Worm (Caenorhabditis elegans): Measurements from ENCODE around the gene plpp-1.2.

plpp-1.2 gene

DNA sequence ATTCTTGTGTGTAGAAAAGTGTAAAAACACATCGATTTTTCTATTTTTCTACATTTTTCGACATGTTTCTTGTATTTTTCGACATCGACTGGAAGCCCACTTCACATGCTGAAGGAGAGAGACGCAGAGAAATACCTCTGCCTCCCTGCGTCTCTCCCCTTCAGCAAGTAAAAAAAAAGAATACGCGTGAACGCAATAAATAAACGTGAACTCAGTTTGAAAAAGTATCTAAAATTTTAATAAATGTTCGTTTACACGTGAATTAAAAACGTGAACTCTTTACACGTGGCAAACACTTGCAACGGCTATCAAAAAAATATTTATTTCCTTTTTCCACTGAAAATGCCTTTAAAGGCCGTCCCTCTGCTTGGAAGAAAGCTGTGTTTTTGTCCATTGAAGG, 17.6 kb downstream of the plpp-1.2 start, which contains the start of gene R05G9.1:
Gene R05G9.1 (plus strand): TSS at position 343 of the 400 bp plus-strand sequence.
- TF ChIP-seq T22C8.4 (GFP tag; IDR thresholded peaks at IDR 0.05), result no peak
- TF ChIP-seq klf-2 (GFP tag; conservative IDR thresholded peaks at IDR 0.05), result no peak
- TF ChIP-seq ztf-23 (GFP tag; IDR thresholded peaks at IDR 0.05), result no peak
- no peak for TF ChIP-seq ref-1 (GFP tag; conservative IDR thresholded peaks at IDR 0.05)
- TF ChIP-seq flt-1 (GFP tag; IDR thresholded peaks at IDR 0.05), result no peak
- no peak for TF ChIP-seq tab-1 (GFP tag; IDR thresholded peaks at IDR 0.05)
- TF ChIP-seq med-1 (GFP tag; optimal IDR thresholded peaks at IDR 0.05; ENCODE audit: insufficient read depth), result no peak

DNA sequence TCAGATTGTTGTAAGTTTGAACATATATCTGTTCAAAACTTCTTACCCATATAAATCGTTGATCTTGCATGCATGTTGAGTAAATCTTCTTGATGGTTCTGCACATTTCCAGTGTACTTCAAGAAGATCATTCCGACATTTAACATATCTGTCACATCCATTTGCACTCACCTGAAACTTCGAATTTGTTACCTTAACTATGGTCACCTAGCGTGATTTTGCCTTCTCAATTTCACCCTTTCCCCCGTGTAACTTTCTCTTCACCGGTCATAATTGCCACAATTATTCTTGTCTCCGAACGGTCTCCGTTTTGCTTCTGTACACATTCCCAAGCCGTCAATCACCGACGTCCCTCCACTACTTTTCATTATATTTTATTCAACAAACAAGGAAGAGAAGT, 28.1 kb downstream of the plpp-1.2 start:
- TF ChIP-seq cog-1 (tag; optimal IDR thresholded peaks at IDR 0.05), result no peak
- TF ChIP-seq med-1 (GFP tag; optimal IDR thresholded peaks at IDR 0.05; ENCODE audit: insufficient read depth), result no peak
- TF ChIP-seq klf-2 (GFP tag; conservative IDR thresholded peaks at IDR 0.05), result no peak
- no peak for TF ChIP-seq ztf-29 (GFP tag; IDR thresholded peaks at IDR 0.05)
- no peak for TF ChIP-seq ztf-23 (GFP tag; IDR thresholded peaks at IDR 0.05)
- no peak for TF ChIP-seq tab-1 (GFP tag; IDR thresholded peaks at IDR 0.05)
- TF ChIP-seq T22C8.4 (GFP tag; IDR thresholded peaks at IDR 0.05), result no peak
- no peak for TF ChIP-seq ref-1 (GFP tag; conservative IDR thresholded peaks at IDR 0.05)
- TF ChIP-seq flt-1 (GFP tag; IDR thresholded peaks at IDR 0.05), result no peak

DNA sequence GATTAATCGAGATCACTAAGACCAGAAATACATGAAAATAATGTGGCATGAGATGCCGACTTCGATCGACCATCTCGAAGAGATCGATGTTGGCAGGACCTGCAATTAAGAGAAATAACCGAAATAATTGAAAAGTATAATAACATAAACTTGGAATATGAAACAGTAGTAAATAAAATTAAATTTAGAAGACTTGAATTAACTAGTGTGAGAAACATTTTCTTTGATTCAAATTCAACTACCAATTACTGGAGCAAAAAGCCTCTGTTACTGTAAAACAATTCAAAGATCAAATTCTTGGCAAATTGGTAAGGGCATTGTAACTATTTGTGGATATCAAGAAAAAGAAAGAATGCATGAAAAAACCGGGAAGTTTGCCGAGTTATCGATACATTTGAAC, 28.6 kb downstream of the plpp-1.2 start, which contains the start of gene R05G9R.1:
Gene R05G9R.1 (minus strand): TSS at position 101 of the 400 bp plus-strand sequence.
- no peak for TF ChIP-seq ref-1 (GFP tag; conservative IDR thresholded peaks at IDR 0.05)
- TF ChIP-seq T22C8.4 (GFP tag; IDR thresholded peaks at IDR 0.05), result no peak
- no peak for TF ChIP-seq cog-1 (tag; optimal IDR thresholded peaks at IDR 0.05)
- TF ChIP-seq med-1 (GFP tag; optimal IDR thresholded peaks at IDR 0.05; ENCODE audit: insufficient read depth), result no peak

DNA sequence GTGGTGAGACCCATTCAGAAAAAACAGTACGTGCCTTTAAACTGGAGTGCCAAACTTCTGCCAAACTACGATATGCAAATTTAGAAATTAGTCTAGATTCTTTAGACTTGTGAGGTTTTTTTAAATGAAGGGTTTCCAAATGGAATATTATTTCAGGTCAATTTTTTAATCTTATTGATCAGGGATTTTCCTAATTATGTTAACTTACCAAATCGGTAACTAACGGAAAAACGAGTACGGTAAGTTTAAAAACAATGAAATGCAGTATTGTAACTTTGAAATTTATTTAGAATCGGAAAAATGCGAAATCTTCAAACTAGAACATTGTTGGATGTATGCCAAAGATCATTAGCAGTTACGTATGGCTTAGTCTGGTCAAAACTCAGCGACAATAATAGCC, 31.0 kb downstream of the plpp-1.2 start, which contains the start of gene C56E6.7:
Gene C56E6.7 (plus strand): TSS at position 301 of the 400 bp plus-strand sequence.
- TF ChIP-seq flt-1 (GFP tag; IDR thresholded peaks at IDR 0.05), result no peak
- TF ChIP-seq tab-1 (GFP tag; IDR thresholded peaks at IDR 0.05), result no peak
- no peak for TF ChIP-seq ztf-23 (GFP tag; IDR thresholded peaks at IDR 0.05)
- no peak for TF ChIP-seq med-1 (GFP tag; optimal IDR thresholded peaks at IDR 0.05; ENCODE audit: insufficient read depth)
- no peak for TF ChIP-seq cog-1 (tag; optimal IDR thresholded peaks at IDR 0.05)
- TF ChIP-seq T22C8.4 (GFP tag; IDR thresholded peaks at IDR 0.05), result no peak
- no peak for TF ChIP-seq ztf-29 (GFP tag; IDR thresholded peaks at IDR 0.05)
- TF ChIP-seq klf-2 (GFP tag; conservative IDR thresholded peaks at IDR 0.05), result no peak
- TF ChIP-seq ref-1 (GFP tag; conservative IDR thresholded peaks at IDR 0.05), result no peak

DNA sequence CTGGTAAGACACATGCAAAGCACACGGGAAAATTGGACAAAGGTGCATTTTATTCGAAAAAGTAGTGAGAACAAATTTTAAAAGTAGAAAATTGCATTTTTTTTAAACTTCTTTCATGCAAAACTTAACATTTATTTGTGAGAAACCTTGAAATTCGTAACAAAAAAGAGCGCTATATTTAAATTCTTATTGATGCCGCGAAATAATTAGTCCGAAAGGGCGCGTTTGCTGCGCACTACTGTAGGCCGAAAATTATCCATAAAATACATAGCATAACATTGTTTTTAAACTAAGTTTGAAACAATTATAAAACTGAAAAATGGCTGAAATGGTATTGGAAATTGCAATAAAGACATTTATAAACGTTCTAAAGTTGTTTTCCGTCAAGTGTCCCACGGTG, 34.4 kb downstream of the plpp-1.2 start:
- TF ChIP-seq ref-1 (GFP tag; conservative IDR thresholded peaks at IDR 0.05) (no peak), cog-1 (tag; optimal IDR thresholded peaks at IDR 0.05) (no peak), klf-2 (GFP tag; conservative IDR thresholded peaks at IDR 0.05) (no peak), tab-1 (GFP tag; IDR thresholded peaks at IDR 0.05) (no peak), flt-1 (GFP tag; IDR thresholded peaks at IDR 0.05) (no peak), ztf-29 (GFP tag; IDR thresholded peaks at IDR 0.05) (no peak), med-1 (GFP tag; optimal IDR thresholded peaks at IDR 0.05; ENCODE audit: insufficient read depth) (no peak), T22C8.4 (GFP tag; IDR thresholded peaks at IDR 0.05) (no peak), ztf-23 (GFP tag; IDR thresholded peaks at IDR 0.05) (no peak)

DNA sequence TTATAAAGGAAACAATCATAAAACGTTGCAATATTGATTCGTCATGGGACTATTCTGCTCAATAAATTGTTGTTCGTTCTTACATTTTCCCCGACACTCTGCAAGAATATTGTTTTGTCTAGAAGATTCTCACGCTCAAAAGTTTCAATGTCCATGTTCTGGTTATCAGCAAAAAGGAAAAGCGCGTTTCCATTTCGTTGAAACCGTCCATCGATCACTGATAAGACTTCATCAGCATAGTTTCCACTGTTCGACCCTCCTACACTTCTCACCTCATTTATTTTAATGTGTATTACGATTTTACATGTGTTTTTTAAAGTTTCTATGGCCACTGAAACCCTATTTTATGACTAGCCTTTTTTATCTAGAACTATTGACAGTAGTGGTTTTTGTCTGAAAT, 34.8 kb downstream of the plpp-1.2 start:
- TF ChIP-seq tab-1 (GFP tag; IDR thresholded peaks at IDR 0.05) (no peak), T22C8.4 (GFP tag; IDR thresholded peaks at IDR 0.05) (no peak)

DNA sequence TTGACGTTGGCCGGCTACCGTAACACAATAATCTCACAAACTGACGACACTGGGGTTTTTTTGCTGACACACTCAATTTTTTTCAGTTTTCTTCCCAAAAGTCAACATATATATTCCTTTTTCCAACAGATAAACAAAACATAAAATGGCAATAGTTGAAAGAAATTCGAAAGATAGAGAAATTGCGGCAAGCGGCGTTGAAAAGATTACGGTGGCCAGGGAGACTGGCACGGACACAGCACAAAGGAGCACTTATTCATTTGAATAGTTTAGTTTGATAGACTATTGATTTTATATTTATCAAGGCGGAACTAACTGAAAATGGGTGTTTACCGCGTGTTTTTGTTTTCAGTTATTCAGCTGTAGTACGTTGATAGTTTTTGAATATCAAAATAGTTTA, 36.0 kb downstream of the plpp-1.2 start, which contains the start of gene toe-2:
Gene toe-2 (minus strand): TSS at position 70 of the 400 bp plus-strand sequence.
- TF ChIP-seq ref-1 (GFP tag; conservative IDR thresholded peaks at IDR 0.05) (no peak), tab-1 (GFP tag; IDR thresholded peaks at IDR 0.05) (no peak), flt-1 (GFP tag; IDR thresholded peaks at IDR 0.05) (no peak), ztf-29 (GFP tag; IDR thresholded peaks at IDR 0.05) (no peak), T22C8.4 (GFP tag; IDR thresholded peaks at IDR 0.05) (no peak), med-1 (GFP tag; optimal IDR thresholded peaks at IDR 0.05; ENCODE audit: insufficient read depth) (no peak), klf-2 (GFP tag; conservative IDR thresholded peaks at IDR 0.05) (no peak), ztf-23 (GFP tag; IDR thresholded peaks at IDR 0.05) (no peak), cog-1 (tag; optimal IDR thresholded peaks at IDR 0.05) (no peak)

DNA sequence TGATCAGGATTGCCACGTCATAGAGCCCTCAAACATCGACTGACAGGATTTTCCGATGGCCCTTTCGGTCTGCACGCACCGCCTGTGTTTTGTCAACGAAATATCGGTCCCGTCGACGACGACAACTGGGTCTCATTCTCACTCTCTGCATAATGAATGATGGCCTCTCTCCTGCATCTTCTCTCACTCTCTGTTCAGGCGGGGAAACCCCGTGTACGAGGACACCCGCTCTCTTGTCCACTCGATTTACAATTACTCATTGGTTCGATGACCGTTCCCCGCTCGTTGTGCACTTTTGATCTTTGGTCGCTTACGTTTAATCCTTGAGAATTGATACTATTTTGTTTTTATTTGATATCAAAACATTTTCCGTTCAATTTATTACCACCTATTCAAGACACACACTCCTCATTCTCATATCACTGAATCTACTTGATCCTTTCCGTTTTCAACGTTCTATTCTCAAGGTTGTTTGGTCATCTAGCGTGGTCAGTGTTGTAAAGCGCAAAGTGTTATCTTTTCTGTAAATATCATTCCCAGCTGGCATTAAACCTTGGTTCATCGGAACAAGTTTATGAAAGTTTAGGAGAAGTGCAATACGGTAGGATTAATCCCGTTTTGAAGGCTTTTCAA, 37.5 kb downstream of the plpp-1.2 start:
- TF ChIP-seq med-1 (GFP tag; optimal IDR thresholded peaks at IDR 0.05; ENCODE audit: insufficient read depth), result no peak
- no peak for TF ChIP-seq T22C8.4 (GFP tag; IDR thresholded peaks at IDR 0.05)
- 0 out of 2 replicates have a peak, but pooled peaks have one; percentile 47 for TF ChIP-seq tab-1 (GFP tag; IDR thresholded peaks at IDR 0.05)
- no peak for TF ChIP-seq klf-2 (GFP tag; conservative IDR thresholded peaks at IDR 0.05)
- 0 out of 2 replicates have a peak, but pooled peaks have one; percentile 69 for TF ChIP-seq ztf-23 (GFP tag; IDR thresholded peaks at IDR 0.05)
- peak; percentile 51 for TF ChIP-seq cog-1 (tag; optimal IDR thresholded peaks at IDR 0.05)
- TF ChIP-seq flt-1 (GFP tag; IDR thresholded peaks at IDR 0.05), result peak; percentile 70

DNA sequence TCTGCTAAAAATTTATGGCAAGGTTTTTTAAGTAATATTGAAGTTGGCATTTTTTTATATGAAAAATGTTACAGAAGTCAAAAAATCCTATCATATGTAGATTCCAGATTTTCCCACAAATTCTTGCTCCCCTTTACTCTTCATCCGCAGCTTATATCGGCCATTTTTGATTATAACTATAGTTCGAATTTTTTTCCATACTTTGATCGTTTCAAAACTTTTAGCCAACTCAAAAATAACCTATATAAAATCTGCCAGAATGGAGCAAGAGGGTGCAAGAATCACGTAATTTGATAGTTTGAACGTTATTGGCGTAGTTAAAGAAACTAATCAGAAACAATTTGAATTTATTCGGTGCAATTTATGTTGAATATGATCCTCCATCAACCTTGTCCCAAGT, 38.7 kb downstream of the plpp-1.2 start:
- TF ChIP-seq cog-1 (tag; optimal IDR thresholded peaks at IDR 0.05), result no peak
- TF ChIP-seq flt-1 (GFP tag; IDR thresholded peaks at IDR 0.05), result no peak
- TF ChIP-seq med-1 (GFP tag; optimal IDR thresholded peaks at IDR 0.05; ENCODE audit: insufficient read depth), result no peak
- no peak for TF ChIP-seq klf-2 (GFP tag; conservative IDR thresholded peaks at IDR 0.05)
- no peak for TF ChIP-seq tab-1 (GFP tag; IDR thresholded peaks at IDR 0.05)
- TF ChIP-seq ref-1 (GFP tag; conservative IDR thresholded peaks at IDR 0.05), result no peak
- no peak for TF ChIP-seq ztf-29 (GFP tag; IDR thresholded peaks at IDR 0.05)
- no peak for TF ChIP-seq T22C8.4 (GFP tag; IDR thresholded peaks at IDR 0.05)
- no peak for TF ChIP-seq ztf-23 (GFP tag; IDR thresholded peaks at IDR 0.05)

DNA sequence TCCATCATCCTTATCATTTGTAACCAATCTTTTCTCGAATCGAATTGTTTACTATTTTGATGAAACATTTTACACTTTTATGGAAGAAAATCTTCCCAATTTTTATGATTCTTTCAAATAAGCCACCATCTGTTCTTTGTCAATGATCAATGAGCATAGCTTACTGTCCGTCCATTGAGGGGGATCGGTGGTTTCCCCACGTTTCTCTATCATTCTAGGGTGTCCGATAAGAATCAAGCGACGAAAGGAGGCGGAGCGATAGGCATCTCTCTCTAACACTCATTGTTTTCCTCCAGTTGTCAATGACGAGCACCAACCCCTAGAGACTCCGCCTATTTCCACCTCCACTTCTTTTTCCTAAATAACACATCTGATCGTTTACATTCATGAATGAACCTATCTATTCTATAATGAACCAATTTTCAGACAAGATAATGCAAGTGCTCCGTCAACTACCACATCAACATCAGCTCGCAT, 39.3 kb downstream of the plpp-1.2 start, which contains the start of gene C56E6.2:
Gene C56E6.2 (plus strand): TSS at position 427 of the 477 bp plus-strand sequence.
- TF ChIP-seq klf-2 (GFP tag; conservative IDR thresholded peaks at IDR 0.05) (no peak), med-1 (GFP tag; optimal IDR thresholded peaks at IDR 0.05; ENCODE audit: insufficient read depth) (no peak), cog-1 (tag; optimal IDR thresholded peaks at IDR 0.05) (no peak), T22C8.4 (GFP tag; IDR thresholded peaks at IDR 0.05) (no peak), flt-1 (GFP tag; IDR thresholded peaks at IDR 0.05) (no peak), ref-1 (GFP tag; conservative IDR thresholded peaks at IDR 0.05) (no peak), ztf-29 (GFP tag; IDR thresholded peaks at IDR 0.05) (no peak), tab-1 (GFP tag; IDR thresholded peaks at IDR 0.05) (no peak), ztf-23 (GFP tag; IDR thresholded peaks at IDR 0.05) (no peak)
